Fruit fly (Drosophila melanogaster) whole organism: Measurements from ENCODE around the gene CG2663.

ENCODE experiments used
- CG8478 ChIP-seq: fragments of >200 bp; optimal IDR thresholded peaks from 2 replicates; lab custom pipeline; 2018; ENCODE audit warnings: inconsistent platforms
- Dll ChIP-seq: fragments of >200 bp; optimal IDR thresholded peaks from 2 replicates; lab custom pipeline; 2017
- EcR ChIP-seq, 2 experiments: fragments of >200 bp; optimal IDR thresholded peaks; 2 replicates each; lab custom pipeline; 2017; ENCODE audit warnings: missing biosample characterization in 2 of 2, missing genetic modification characterization in 2 of 2, missing genetic modification reagents in 2 of 2
- pan ChIP-seq: fragments of >200 bp; optimal IDR thresholded peaks from 2 replicates; lab custom pipeline; 2017
- psq ChIP-seq: fragments of >200 bp; optimal IDR thresholded peaks from 2 replicates; lab custom pipeline; 2017

DNA sequence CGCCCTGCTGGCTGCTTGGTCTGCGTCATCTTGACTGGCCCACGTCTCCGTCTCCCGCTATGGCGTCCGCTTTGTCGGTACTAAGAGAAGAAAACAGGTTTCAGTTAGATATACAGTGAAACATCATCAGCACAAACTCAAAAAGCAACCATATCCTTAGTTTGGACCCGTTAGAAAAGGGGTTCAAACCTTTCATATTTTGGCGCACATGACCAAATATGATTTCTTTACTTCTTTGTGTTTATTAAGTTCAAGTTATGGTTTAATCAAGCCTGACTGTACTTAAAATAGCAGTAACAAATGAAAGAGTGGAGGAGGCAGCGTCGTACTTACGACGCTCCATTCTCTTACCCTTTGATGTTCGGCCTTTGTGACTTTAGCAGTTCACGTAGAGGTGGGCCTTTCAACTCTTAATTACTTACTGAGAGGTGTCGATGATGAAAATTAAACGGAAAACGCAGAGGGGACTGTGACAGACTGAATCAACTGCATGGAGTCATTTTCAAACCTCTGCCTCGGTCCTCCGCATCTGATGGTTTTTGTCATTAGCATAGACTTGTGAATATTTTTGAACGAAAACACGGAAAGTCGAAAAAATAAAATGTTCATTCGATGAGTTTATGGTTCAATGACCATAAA, 42.1 kb downstream of the CG2663 start:
- no peak for TF ChIP-seq Dll (lab: Kevin White, UChicago)
- no peak for TF ChIP-seq EcR (GFP tag; optimal IDR thresholded peaks at IDR 0.05; lab: Kevin White, UChicago)
- no peak for TF ChIP-seq psq (lab: Kevin White, UChicago)
- no peak for TF ChIP-seq CG8478 (lab: Kevin White, UChicago)
- no peak for TF ChIP-seq pan (lab: Kevin White, UChicago)
